Fruit fly (Drosophila melanogaster) whole organism, adult: Measurements from ENCODE around the gene LysE.

Experiments
- CG11617 ChIP-seq: fragments of 200-800 bp; sonication (Bioruptor generic); optimal IDR thresholded peaks from 2 replicates; lab custom pipeline; 2017; ENCODE audit warnings: mild to moderate bottlenecking, missing biosample characterization, missing genetic modification reagents, missing genetic modification characterization
- CG14711 ChIP-seq: fragments of 200-800 bp; sonication (Bioruptor generic); optimal IDR thresholded peaks from 2 replicates; lab custom pipeline; 2018; ENCODE audit warnings: missing biosample characterization, mild to moderate bottlenecking, missing genetic modification characterization, moderate library complexity
- CG7101 ChIP-seq: fragments of 200-800 bp; sonication (Bioruptor generic); optimal IDR thresholded peaks from 2 replicates; lab custom pipeline; 2018; ENCODE audit warnings: missing biosample characterization, mild to moderate bottlenecking, missing genetic modification characterization, moderate library complexity
- Clk ChIP-seq: fragments of 200-800 bp; sonication (Bioruptor generic); optimal IDR thresholded peaks from 2 replicates; lab custom pipeline; 2017; ENCODE audit warnings: missing biosample characterization, missing genetic modification characterization
- Hr96 ChIP-seq: fragments of 200-800 bp; sonication (Bioruptor generic); optimal IDR thresholded peaks from 2 replicates; lab custom pipeline; 2016; ENCODE audit warnings: missing biosample characterization, missing genetic modification characterization
- kay ChIP-seq: fragments of 200-800 bp; sonication (Bioruptor generic); peaks from one replicate; lab custom pipeline; 2016; ENCODE audit warnings: missing biosample characterization, missing genetic modification characterization, borderline replicate concordance

DNA sequence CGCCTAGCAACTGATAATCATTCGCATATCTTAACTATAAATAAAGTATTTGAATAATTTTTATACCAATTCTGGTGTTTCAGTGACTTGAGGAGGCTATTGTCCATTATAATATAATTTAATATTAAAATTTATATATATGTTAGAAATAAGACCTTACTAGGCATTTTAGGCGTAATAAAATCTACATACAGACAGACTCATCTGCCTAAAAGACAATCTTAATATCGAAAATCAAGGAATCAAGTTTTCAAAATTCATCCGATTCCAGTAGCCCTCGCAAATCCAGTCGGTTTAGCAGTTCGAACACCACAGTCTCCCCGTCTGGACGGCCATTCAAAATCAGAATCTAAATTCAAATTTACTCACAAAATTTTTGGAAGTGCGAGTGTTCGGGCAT, 39.1 kb downstream of the LysE start, which contains the start of the genes CG9130 and CG9133:
- TF ChIP-seq Clk (GFP tag; lab: Kevin White, UChicago) = no peak
- no peak for TF ChIP-seq CG7101 (tag; lab: Kevin White, UChicago)
- no peak for TF ChIP-seq CG14711 (tag; lab: Kevin White, UChicago)
- no peak for TF ChIP-seq Hr96
- TF ChIP-seq CG11617 (GFP tag; lab: Kevin White, UChicago) = no peak
- no peak for TF ChIP-seq kay (GFP tag; lab: Kevin White, UChicago)
